Fruit fly (Drosophila melanogaster) whole organism, prepupa: ENCODE results near the gene CG6321.

Source experiments
- Blimp-1 ChIP-seq: fragments of 200-800 bp; sonication (Bioruptor generic); optimal IDR thresholded peaks from 3 replicates; lab custom pipeline; 2017; ENCODE audit warnings: missing biosample characterization, missing genetic modification characterization, mild to moderate bottlenecking, moderate library complexity, missing genetic modification reagents
- CG10669 ChIP-seq: fragments of 200-800 bp; sonication (Bioruptor generic); optimal IDR thresholded peaks from 3 replicates; lab custom pipeline; 2018; ENCODE audit warnings: missing biosample characterization, mild to moderate bottlenecking, missing genetic modification characterization, moderate library complexity
- CG11762 ChIP-seq: fragments of 200-800 bp; sonication (Bioruptor generic); optimal IDR thresholded peaks from 3 replicates; lab custom pipeline; 2016; ENCODE audit warnings: missing biosample characterization, missing genetic modification characterization; ENCODE audit not compliant: insufficient read depth
- CG11902 ChIP-seq: fragments of 200-800 bp; sonication (Bioruptor generic); optimal IDR thresholded peaks from 3 replicates; lab custom pipeline; 2016; ENCODE audit warnings: missing biosample characterization, missing genetic modification characterization
- CG16779 ChIP-seq: fragments of 200-800 bp; sonication (Bioruptor generic); optimal IDR thresholded peaks from 3 replicates; lab custom pipeline; 2017; ENCODE audit warnings: missing biosample characterization, mild to moderate bottlenecking, missing genetic modification characterization
- CG3032 ChIP-seq: fragments of 200-800 bp; optimal IDR thresholded peaks from 2 replicates; lab custom pipeline; 2019; ENCODE audit warnings: missing biosample characterization, mild to moderate bottlenecking, missing genetic modification characterization, moderate library complexity
- CG34406 ChIP-seq: fragments of 200-800 bp; sonication (Bioruptor generic); optimal IDR thresholded peaks from 3 replicates; lab custom pipeline; 2016; ENCODE audit warnings: missing biosample characterization, missing genetic modification characterization
- CG3919 ChIP-seq: fragments of 200-800 bp; sonication (Bioruptor generic); optimal IDR thresholded peaks from 3 replicates; lab custom pipeline; 2016; ENCODE audit warnings: missing biosample characterization, missing genetic modification characterization
- CG4318 ChIP-seq: fragments of 200-800 bp; sonication (Bioruptor generic); optimal IDR thresholded peaks from 3 replicates; lab custom pipeline; 2017; ENCODE audit warnings: missing biosample characterization, mild to moderate bottlenecking, missing genetic modification characterization
- CG6163 ChIP-seq: fragments of 200-800 bp; sonication (Bioruptor generic); IDR thresholded peaks from 3 replicates; pipeline ENCODE4 v1.3.6; 2022; ENCODE audit warnings: missing biosample characterization, missing genetic modification characterization
- CG6276 ChIP-seq: fragments of 200-800 bp; sonication (Bioruptor generic); optimal IDR thresholded peaks from 2 replicates; lab custom pipeline; 2017; ENCODE audit warnings: missing biosample characterization, mild to moderate bottlenecking, missing genetic modification characterization
- CG6792 ChIP-seq: fragments of 200-800 bp; sonication (Bioruptor generic); optimal IDR thresholded peaks from 3 replicates; lab custom pipeline; 2016; ENCODE audit warnings: missing biosample characterization, missing genetic modification characterization
- CG6808 ChIP-seq: fragments of 200-800 bp; sonication (Bioruptor generic); optimal IDR thresholded peaks from 3 replicates; lab custom pipeline; 2017; ENCODE audit warnings: missing biosample characterization, missing genetic modification characterization, mild to moderate bottlenecking, moderate library complexity, missing genetic modification reagents
- CG6854 ChIP-seq: fragments of 200-800 bp; sonication (Bioruptor generic); optimal IDR thresholded peaks from 2 replicates; lab custom pipeline; 2017; ENCODE audit warnings: missing biosample characterization, mild to moderate bottlenecking, missing genetic modification characterization
- CG7368 ChIP-seq: fragments of 200-800 bp; sonication (Bioruptor generic); optimal IDR thresholded peaks from 3 replicates; lab custom pipeline; 2016; ENCODE audit warnings: missing biosample characterization, missing genetic modification characterization
- CG8119 ChIP-seq: fragments of 200-800 bp; sonication (Bioruptor generic); IDR thresholded peaks from 3 replicates; pipeline ENCODE4 v1.3.6; 2022; ENCODE audit warnings: missing biosample characterization, missing genetic modification characterization
- CG8319 ChIP-seq: fragments of 200-800 bp; sonication (Bioruptor generic); optimal IDR thresholded peaks from 3 replicates; lab custom pipeline; 2016; ENCODE audit warnings: missing biosample characterization, missing genetic modification characterization
- Ets21C ChIP-seq: fragments of 200-800 bp; sonication (Bioruptor generic); optimal IDR thresholded peaks from 3 replicates; lab custom pipeline; 2016; ENCODE audit warnings: missing biosample characterization, missing genetic modification characterization
- Ets96B ChIP-seq: fragments of 200-800 bp; optimal IDR thresholded peaks from 2 replicates; lab custom pipeline; 2019; ENCODE audit warnings: missing biosample characterization, mild to moderate bottlenecking, missing genetic modification characterization, moderate library complexity
- Gug ChIP-seq: fragments of 200-800 bp; sonication (Bioruptor generic); IDR thresholded peaks from 2 replicates; pipeline ENCODE4 v1.3.6; 2022; ENCODE audit warnings: missing biosample characterization, missing genetic modification characterization
- Hr38 ChIP-seq: sonication (Bioruptor generic); optimal IDR thresholded peaks from 2 replicates; lab custom pipeline; 2016; ENCODE audit warnings: missing biosample characterization, missing genetic modification characterization
- Hr39 ChIP-seq: fragments of 200-800 bp; sonication (Bioruptor generic); optimal IDR thresholded peaks from 2 replicates; lab custom pipeline; 2016; ENCODE audit warnings: missing biosample characterization, missing genetic modification characterization
- Hr4 ChIP-seq: fragments of 200-800 bp; sonication (Bioruptor generic); optimal IDR thresholded peaks from 3 replicates; lab custom pipeline; 2016; ENCODE audit warnings: missing biosample characterization, missing genetic modification characterization
- Lpt ChIP-seq: fragments of 200-800 bp; sonication (Bioruptor generic); optimal IDR thresholded peaks from 3 replicates; lab custom pipeline; 2016; ENCODE audit warnings: missing biosample characterization, missing genetic modification characterization
- OdsH ChIP-seq: fragments of 200-800 bp; sonication (Bioruptor generic); optimal IDR thresholded peaks from 3 replicates; lab custom pipeline; 2016; ENCODE audit warnings: missing biosample characterization, missing genetic modification characterization
- Sox102F ChIP-seq: fragments of 200-800 bp; sonication (Bioruptor generic); optimal IDR thresholded peaks from 2 replicates; lab custom pipeline; 2016; ENCODE audit warnings: missing biosample characterization, mild to moderate bottlenecking, missing genetic modification characterization
- Sox14 ChIP-seq: fragments of 200-800 bp; sonication (Bioruptor generic); optimal IDR thresholded peaks from 3 replicates; lab custom pipeline; 2016; ENCODE audit warnings: missing biosample characterization, missing genetic modification characterization
- Sox15 ChIP-seq: fragments of 200-800 bp; sonication (Bioruptor generic); optimal IDR thresholded peaks from 3 replicates; lab custom pipeline; 2016; ENCODE audit warnings: missing biosample characterization, missing genetic modification characterization
- achi ChIP-seq: fragments of 200-800 bp; sonication (Bioruptor generic); optimal IDR thresholded peaks from 3 replicates; lab custom pipeline; 2016; ENCODE audit warnings: missing biosample characterization, missing genetic modification characterization
- cyc ChIP-seq: fragments of 200-800 bp; sonication (Bioruptor generic); optimal IDR thresholded peaks from 3 replicates; lab custom pipeline; 2016; ENCODE audit warnings: missing biosample characterization, missing genetic modification characterization
- dsx ChIP-seq: fragments of 200-800 bp; optimal IDR thresholded peaks from 3 replicates; lab custom pipeline; 2019; ENCODE audit warnings: missing biosample characterization, mild to moderate bottlenecking, missing genetic modification characterization, moderate library complexity; ENCODE audit not compliant: poor library complexity, severe bottlenecking
- eg ChIP-seq: fragments of 200-800 bp; sonication (Bioruptor generic); IDR thresholded peaks from 3 replicates; pipeline ENCODE4 v1.3.6; 2022; ENCODE audit warnings: missing biosample characterization, missing genetic modification characterization
- esn ChIP-seq: fragments of 200-800 bp; sonication (Bioruptor generic); optimal IDR thresholded peaks from 2 replicates; lab custom pipeline; 2016; ENCODE audit warnings: missing biosample characterization, mild to moderate bottlenecking, missing genetic modification characterization, moderate library complexity
- fkh ChIP-seq: fragments of 200-800 bp; sonication (Bioruptor generic); optimal IDR thresholded peaks from 3 replicates; lab custom pipeline; 2017; ENCODE audit warnings: missing biosample characterization, mild to moderate bottlenecking, missing genetic modification characterization, moderate library complexity
- pdm3 ChIP-seq: fragments of 200-800 bp; sonication (Bioruptor generic); optimal IDR thresholded peaks from 3 replicates; lab custom pipeline; 2016; ENCODE audit warnings: missing biosample characterization, missing genetic modification characterization
- salr ChIP-seq, 2 experiments: fragments of 200-800 bp; sonication (Bioruptor generic); optimal IDR thresholded peaks; 3 replicates each; lab custom pipeline; 2016 to 2018; ENCODE audit warnings: missing biosample characterization in 2 of 2, missing genetic modification characterization in 2 of 2, mild to moderate bottlenecking in 1 of 2
- ss ChIP-seq, 2 experiments: fragments of 200-800 bp; sonication (Bioruptor generic); optimal IDR thresholded peaks; 2 replicates in 1 of 2; 3 replicates in 1 of 2; lab custom pipeline; 2017 to 2018; ENCODE audit warnings: mild to moderate bottlenecking in 2 of 2, missing biosample characterization in 2 of 2, missing genetic modification characterization in 2 of 2, moderate library complexity in 1 of 2
- vri ChIP-seq: fragments of 200-800 bp; sonication (Bioruptor generic); optimal IDR thresholded peaks from 3 replicates; lab custom pipeline; 2016; ENCODE audit warnings: missing biosample characterization, mild to moderate bottlenecking, missing genetic modification characterization

CG6321 gene

DNA sequence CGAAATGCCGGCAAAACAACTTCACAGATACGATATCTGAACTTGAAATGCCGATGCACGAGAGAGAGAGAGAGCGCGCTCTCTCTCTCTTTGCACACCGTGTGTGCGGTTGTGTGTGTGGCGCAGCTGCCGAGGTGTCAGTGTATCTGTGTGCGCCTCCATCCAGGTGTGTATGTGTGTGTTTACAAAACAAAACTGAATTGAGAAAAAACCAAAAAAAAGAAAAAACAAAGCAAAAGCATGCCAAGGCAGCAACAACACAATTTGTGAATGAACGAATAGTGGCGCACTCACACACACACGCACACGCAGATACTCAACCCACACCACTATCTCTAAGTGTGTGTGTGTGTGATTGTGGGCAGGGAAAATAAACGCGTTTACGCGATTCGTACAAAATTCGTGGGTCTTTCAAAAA is 50.6 kb downstream of the CG6321 start (continued):
- TF ChIP-seq Hr39 (peak; percentile 7), fkh (GFP tag; lab: Kevin White, UChicago) (peak; percentile 95), CG6808 (GFP tag; lab: Kevin White, UChicago) (peak; percentile 92), Hr38 (GFP tag; lab: Kevin White, UChicago) (no peak), vri (GFP tag; lab: Kevin White, UChicago) (peak; percentile 80), salr (GFP tag; optimal IDR thresholded peaks at IDR 0.05; lab: Kevin White, UChicago) (peak; percentile 88 to 93), dsx (peak; percentile 74), CG11902 (GFP tag; lab: Kevin White, UChicago) (no peak), CG3032 (peak; percentile 89), Gug (GFP tag; lab: Robert Waterston, UW) (peak; percentile 90), CG10669 (GFP tag; lab: Kevin White, UChicago) (peak; percentile 95), Blimp-1 (GFP tag; lab: Kevin White, UChicago) (peak; percentile 41), CG6163 (GFP tag; lab: Robert Waterston, UW) (peak; percentile 99), Lpt (GFP tag; lab: Kevin White, UChicago) (peak; percentile 96), esn (peak; percentile 63), CG6276 (GFP tag; lab: Kevin White, UChicago) (peak; percentile 90), achi (GFP tag; lab: Kevin White, UChicago) (peak; percentile 83), Ets96B (peak; percentile 92), ss (GFP tag; optimal IDR thresholded peaks at IDR 0.05; lab: Kevin White, UChicago) (peak; percentile 96 to 98), CG8319 (GFP tag; lab: Kevin White, UChicago) (peak; percentile 76), CG4318 (GFP tag; lab: Kevin White, UChicago) (peak; percentile 49), eg (GFP tag; lab: Robert Waterston, UW) (peak; percentile 98), CG7368 (GFP tag; lab: Kevin White, UChicago) (peak; percentile 92), OdsH (peak; percentile 79), Sox14 (GFP tag; lab: Kevin White, UChicago) (peak; percentile 79), Ets21C (GFP tag; lab: Kevin White, UChicago) (peak; percentile 29), Sox102F (GFP tag; lab: Kevin White, UChicago) (peak; percentile 79), CG6854 (peak; percentile 95), cyc (peak; percentile 23), CG34406 (peak; percentile 90), Sox15 (GFP tag; lab: Kevin White, UChicago) (no peak), pdm3 (peak; percentile 82), CG6792 (GFP tag; lab: Kevin White, UChicago) (peak; percentile 72), CG11762 (GFP tag; lab: Kevin White, UChicago) (peak; percentile 84), Hr4 (GFP tag; lab: Kevin White, UChicago) (peak; percentile 60), CG3919 (GFP tag; lab: Kevin White, UChicago) (peak; percentile 88), CG16779 (peak; percentile 94), CG8119 (peak; percentile 97)
